Worm (Caenorhabditis elegans) whole organism, L2 larva: ENCODE data around the gene pgm-2.

Experiments
- C34F6.9 ChIP-seq: fragments of 150-350 bp; optimal IDR thresholded peaks from 2 replicates; lab custom pipeline; 2014; ENCODE audit warnings: missing biosample characterization, missing genetic modification characterization
- F13H6.1 ChIP-seq: sonication (generic microtip); optimal IDR thresholded peaks from 2 replicates; lab custom pipeline; 2016; ENCODE audit warnings: missing genetic modification characterization, missing compliant biosample characterization
- R02D3.7 ChIP-seq: fragments of 150-350 bp; optimal IDR thresholded peaks from 2 replicates; lab custom pipeline; 2014; ENCODE audit warnings: missing biosample characterization, missing genetic modification characterization
- Y55F3AM.14 ChIP-seq: fragments of 200-800 bp; sonication (Bioruptor generic); optimal IDR thresholded peaks from 2 replicates; lab custom pipeline; 2018; ENCODE audit warnings: mild to moderate bottlenecking, missing genetic modification characterization, missing compliant biosample characterization
- ZK546.5 ChIP-seq: sonication (generic microtip); optimal IDR thresholded peaks from 2 replicates; lab custom pipeline; 2017; ENCODE audit warnings: missing biosample characterization, missing genetic modification characterization
- alr-1 ChIP-seq: fragments of 150-350 bp; optimal IDR thresholded peaks from 2 replicates; lab custom pipeline; 2014; ENCODE audit warnings: missing biosample characterization, missing genetic modification characterization
- aly-2 ChIP-seq: fragments of 150-350 bp; optimal IDR thresholded peaks from 2 replicates; lab custom pipeline; 2014; ENCODE audit warnings: missing biosample characterization, missing genetic modification characterization
- ama-1 ChIP-seq: fragments of 150-350 bp; optimal IDR thresholded peaks from 2 replicates; lab custom pipeline; 2018; ENCODE audit warnings: inconsistent platforms
- blmp-1 ChIP-seq: sonication (generic microtip); optimal IDR thresholded peaks from 2 replicates; lab custom pipeline; 2017; ENCODE audit warnings: missing genetic modification characterization, mild to moderate bottlenecking, missing compliant biosample characterization, antibody characterized with exemption, moderate library complexity; ENCODE audit not compliant: insufficient read depth
- ceh-16 ChIP-seq: fragments of 150-350 bp; optimal IDR thresholded peaks from 2 replicates; lab custom pipeline; 2014; ENCODE audit warnings: missing biosample characterization, missing genetic modification characterization
- ceh-82 ChIP-seq: fragments of 150-350 bp; optimal IDR thresholded peaks from 2 replicates; lab custom pipeline; 2014; ENCODE audit warnings: missing biosample characterization, missing genetic modification characterization
- crh-2 ChIP-seq: sonication (generic microtip); optimal IDR thresholded peaks from 2 replicates; lab custom pipeline; 2017; ENCODE audit warnings: missing biosample characterization, missing genetic modification characterization
- dmd-4 ChIP-seq: sonication (generic microtip); optimal IDR thresholded peaks from 2 replicates; lab custom pipeline; 2017; ENCODE audit warnings: missing biosample characterization, missing genetic modification characterization
- egl-27 ChIP-seq: sonication (generic microtip); optimal IDR thresholded peaks from 3 replicates; lab custom pipeline; 2017; ENCODE audit warnings: missing biosample characterization, missing genetic modification reagents, missing genetic modification characterization
- elt-1 ChIP-seq: fragments of 150-350 bp; optimal IDR thresholded peaks from 2 replicates; lab custom pipeline; 2014; ENCODE audit warnings: missing biosample characterization, missing genetic modification characterization
- elt-3 ChIP-seq: sonication (generic microtip); optimal IDR thresholded peaks from 2 replicates; lab custom pipeline; 2017; ENCODE audit warnings: missing biosample characterization, missing genetic modification characterization
- fos-1 ChIP-seq: fragments of 150-350 bp; optimal IDR thresholded peaks from 2 replicates; lab custom pipeline; 2014; ENCODE audit warnings: missing biosample characterization, missing genetic modification characterization
- lin-11 ChIP-seq: fragments of 150-350 bp; sonication (generic microtip); optimal IDR thresholded peaks from 2 replicates; lab custom pipeline; 2014; ENCODE audit warnings: missing biosample characterization, missing genetic modification characterization, inconsistent platforms, mixed read lengths
- lin-13 ChIP-seq: fragments of 150-350 bp; optimal IDR thresholded peaks from 2 replicates; lab custom pipeline; 2014; ENCODE audit warnings: missing biosample characterization, missing genetic modification reagents, missing genetic modification characterization
- lin-39 ChIP-seq: fragments of 150-350 bp; optimal IDR thresholded peaks from 2 replicates; lab custom pipeline; 2014; ENCODE audit warnings: missing biosample characterization, missing genetic modification reagents, missing genetic modification characterization
- lsy-2 ChIP-seq, 2 experiments: fragments of 150-350 bp in 1 of 2; sonication (generic microtip) in 1 of 2; optimal IDR thresholded peaks; 2 replicates each; lab custom pipeline; 2014 to 2017; ENCODE audit warnings: missing biosample characterization in 2 of 2, missing genetic modification characterization in 2 of 2
- mbf-1 ChIP-seq: sonication (generic microtip); optimal IDR thresholded peaks from 2 replicates; lab custom pipeline; 2017; ENCODE audit warnings: missing biosample characterization, missing genetic modification characterization
- mdl-1 ChIP-seq, 2 experiments: fragments of 150-350 bp in 1 of 2; sonication (generic microtip) in 1 of 2; optimal IDR thresholded peaks; 2 replicates each; lab custom pipeline; 2017; ENCODE audit warnings: missing biosample characterization in 2 of 2, missing genetic modification characterization in 2 of 2
- nhr-10 ChIP-seq: sonication (generic microtip); optimal IDR thresholded peaks from 2 replicates; lab custom pipeline; 2017; ENCODE audit warnings: missing biosample characterization, missing genetic modification characterization
- nhr-12 ChIP-seq: fragments of 150-350 bp; optimal IDR thresholded peaks from 2 replicates; lab custom pipeline; 2014; ENCODE audit warnings: missing biosample characterization, missing genetic modification characterization
- nhr-129 ChIP-seq: fragments of 150-350 bp; optimal IDR thresholded peaks from 2 replicates; lab custom pipeline; 2014; ENCODE audit warnings: missing biosample characterization, missing genetic modification characterization
- nhr-21 ChIP-seq: fragments of 150-350 bp; optimal IDR thresholded peaks from 2 replicates; lab custom pipeline; 2014; ENCODE audit warnings: missing biosample characterization, missing genetic modification characterization
- nhr-23 ChIP-seq: fragments of 150-350 bp; optimal IDR thresholded peaks from 2 replicates; lab custom pipeline; 2014; ENCODE audit warnings: missing biosample characterization, missing genetic modification reagents, missing genetic modification characterization
- nhr-237 ChIP-seq: fragments of 150-350 bp; optimal IDR thresholded peaks from 2 replicates; lab custom pipeline; 2014; ENCODE audit warnings: missing biosample characterization, missing genetic modification characterization
- nhr-25 ChIP-seq: fragments of 150-350 bp; sonication (generic microtip); optimal IDR thresholded peaks from 3 replicates; lab custom pipeline; 2014; ENCODE audit warnings: missing biosample characterization, missing genetic modification characterization
- nhr-6 ChIP-seq: fragments of 150-350 bp; optimal IDR thresholded peaks from 2 replicates; lab custom pipeline; 2014; ENCODE audit warnings: missing biosample characterization, missing genetic modification characterization
- nhr-77 ChIP-seq: fragments of 150-350 bp; optimal IDR thresholded peaks from 2 replicates; lab custom pipeline; 2014; ENCODE audit warnings: missing biosample characterization, missing genetic modification characterization
- peb-1 ChIP-seq: fragments of 150-350 bp; optimal IDR thresholded peaks from 2 replicates; lab custom pipeline; 2014; ENCODE audit warnings: missing biosample characterization, missing genetic modification characterization
- sem-4 ChIP-seq: fragments of 150-350 bp; optimal IDR thresholded peaks from 2 replicates; lab custom pipeline; 2014; ENCODE audit warnings: missing biosample characterization, missing genetic modification reagents, missing genetic modification characterization
- skn-1 ChIP-seq: sonication (generic microtip); optimal IDR thresholded peaks from 2 replicates; lab custom pipeline; 2017; ENCODE audit warnings: missing biosample characterization, missing genetic modification characterization
- sma-9 ChIP-seq, 2 experiments: fragments of 150-350 bp in 1 of 2; sonication (generic microtip) in 1 of 2; optimal IDR thresholded peaks; 2 replicates each; lab custom pipeline; 2014 to 2016; ENCODE audit warnings: missing genetic modification characterization in 2 of 2, mild to moderate bottlenecking in 1 of 2, missing biosample characterization in 1 of 2, missing compliant biosample characterization in 1 of 2, missing genetic modification reagents in 1 of 2, moderate library complexity in 1 of 2
- snpc-4 ChIP-seq: fragments of 150-350 bp; optimal IDR thresholded peaks from 2 replicates; lab custom pipeline; 2014; ENCODE audit warnings: missing biosample characterization, missing genetic modification characterization
- unc-39 ChIP-seq: fragments of 150-350 bp; optimal IDR thresholded peaks from 2 replicates; lab custom pipeline; 2014; ENCODE audit warnings: missing biosample characterization, missing genetic modification characterization
- unc-55 ChIP-seq: fragments of 150-350 bp; sonication (generic microtip); optimal IDR thresholded peaks from 3 replicates; lab custom pipeline; 2014; ENCODE audit warnings: missing biosample characterization, missing genetic modification reagents, missing genetic modification characterization
- unc-62 ChIP-seq: fragments of 150-350 bp; optimal IDR thresholded peaks from 2 replicates; lab custom pipeline; 2014; ENCODE audit warnings: missing biosample characterization, missing genetic modification reagents, missing genetic modification characterization
- ztf-11 ChIP-seq: sonication (generic microtip); optimal IDR thresholded peaks from 2 replicates; lab custom pipeline; 2017; ENCODE audit warnings: missing biosample characterization, missing genetic modification characterization
- ztf-4 ChIP-seq: fragments of 150-350 bp; optimal IDR thresholded peaks from 2 replicates; lab custom pipeline; 2014; ENCODE audit warnings: missing biosample characterization, missing genetic modification characterization

pgm-2 gene

DNA sequence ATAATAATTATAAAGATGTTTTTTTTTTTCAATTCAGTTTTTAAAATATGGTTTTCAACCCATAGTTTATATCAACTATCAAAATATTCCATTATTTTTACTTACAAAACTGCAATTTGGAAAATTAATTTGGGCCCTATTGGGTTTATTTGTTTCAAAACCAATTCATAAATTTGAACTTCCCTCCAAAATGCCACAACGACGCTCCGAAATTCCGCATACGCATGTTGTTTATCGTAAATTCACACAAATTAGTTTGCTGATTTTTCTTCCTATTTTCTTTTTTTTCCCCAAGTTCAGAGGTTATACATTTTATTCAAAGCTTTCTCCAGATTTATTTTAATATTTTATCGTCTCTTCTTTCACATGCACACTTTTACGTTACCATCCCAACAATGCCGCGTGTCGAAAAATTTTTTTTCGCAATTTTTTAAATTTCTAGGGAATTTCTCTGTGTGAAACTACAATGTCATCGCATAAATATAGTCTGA lies 42.7 kb upstream of the pgm-2 start, which contains the start of gene F56A8.3 (continued):
- TF ChIP-seq nhr-10 (tag; lab: Kevin White, UChicago) (peak; percentile 44), R02D3.7 (tag; lab: Kevin White, UChicago) (peak; percentile 95), ama-1 (peak; percentile 71), mdl-1 (tag; optimal IDR thresholded peaks at IDR 0.05; lab: Kevin White, UChicago) (no peak), lsy-2 (tag; optimal IDR thresholded peaks at IDR 0.05; lab: Kevin White, UChicago) (peak; percentile 69 to 85), snpc-4 (tag; lab: Kevin White, UChicago) (no peak), ceh-82 (no peak), alr-1 (tag; lab: Kevin White, UChicago) (no peak), lin-11 (tag; lab: Kevin White, UChicago) (no peak), nhr-237 (no peak), unc-39 (tag; lab: Kevin White, UChicago) (no peak), blmp-1 (peak; percentile 48)

DNA sequence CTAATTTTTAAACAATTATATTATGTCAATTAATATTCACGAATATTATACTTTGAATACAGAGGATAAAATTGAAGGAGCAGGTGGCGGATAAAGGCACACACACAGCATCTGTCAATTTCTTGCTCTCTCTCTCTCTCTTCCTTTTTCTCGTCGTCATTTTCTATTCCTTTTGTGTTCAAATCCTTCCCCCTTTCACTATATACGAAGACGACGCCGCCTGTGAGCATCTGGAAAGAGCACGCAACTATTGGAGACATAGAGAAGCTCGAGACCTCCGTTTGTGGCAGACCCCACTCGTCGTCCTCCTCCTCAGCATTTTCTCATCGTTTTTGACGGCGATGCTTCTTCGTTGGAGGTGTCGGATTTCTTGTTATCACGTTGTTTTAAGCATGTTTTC lies 41.0 kb upstream of the pgm-2 start:
- TF ChIP-seq egl-27 (tag; lab: Kevin White, UChicago), result no peak
- TF ChIP-seq lin-11 (tag; lab: Kevin White, UChicago), result peak; percentile 15
- peak; percentile 22 for TF ChIP-seq F13H6.1
- no peak for TF ChIP-seq nhr-129
- no peak for TF ChIP-seq fos-1 (tag; lab: Kevin White, UChicago)
- peak; percentile 3 for TF ChIP-seq crh-2 (tag; lab: Kevin White, UChicago)
- no peak for TF ChIP-seq ama-1
- TF ChIP-seq sem-4 (tag; lab: Kevin White, UChicago), result peak; percentile 69
- peak; percentile 7 for TF ChIP-seq lin-13 (GFP tag; lab: Kevin White, UChicago)
- TF ChIP-seq unc-55 (GFP tag; lab: Kevin White, UChicago), result peak; percentile 43
- TF ChIP-seq sma-9 (GFP tag; optimal IDR thresholded peaks at IDR 0.05; lab: Kevin White, UChicago), result peak; percentile 16
- no peak for TF ChIP-seq sma-9 (tag; optimal IDR thresholded peaks at IDR 0.05; lab: Kevin White, UChicago)
- no peak for TF ChIP-seq blmp-1
- peak in 1 of 2 experiments; percentile 32 for TF ChIP-seq lsy-2 (tag; optimal IDR thresholded peaks at IDR 0.05; lab: Kevin White, UChicago)
- TF ChIP-seq C34F6.9 (tag; lab: Kevin White, UChicago), result peak; percentile 50

DNA sequence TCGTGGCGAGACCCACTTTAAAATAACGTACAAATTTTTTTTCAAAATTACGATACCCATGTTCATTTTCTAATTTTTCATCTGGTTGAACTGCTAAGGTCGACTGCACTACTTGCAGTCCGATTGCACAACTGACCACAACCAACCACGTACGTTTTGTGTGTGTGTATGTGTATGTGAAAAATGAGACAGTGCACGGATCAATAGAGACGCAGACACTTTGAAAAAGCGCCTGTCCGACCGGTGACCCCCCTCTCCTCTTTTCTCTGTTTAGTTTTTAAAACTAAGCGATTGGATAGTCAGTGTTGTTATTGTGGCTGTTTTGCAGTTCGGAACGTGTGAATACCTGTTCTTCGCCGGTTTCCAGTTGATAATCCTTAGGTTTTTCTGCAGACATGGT lies 40.4 kb upstream of the pgm-2 start:
- TF ChIP-seq nhr-129, result peak; percentile 41
- no peak for TF ChIP-seq egl-27 (tag; lab: Kevin White, UChicago)
- peak; percentile 29 for TF ChIP-seq nhr-25 (tag; lab: Kevin White, UChicago)
- TF ChIP-seq unc-55 (GFP tag; lab: Kevin White, UChicago), result no peak
- peak; percentile 20 for TF ChIP-seq C34F6.9 (tag; lab: Kevin White, UChicago)
- TF ChIP-seq mbf-1 (tag; lab: Kevin White, UChicago), result no peak
- TF ChIP-seq Y55F3AM.14, result no peak
- TF ChIP-seq nhr-237, result no peak
- TF ChIP-seq unc-39 (tag; lab: Kevin White, UChicago), result no peak
- TF ChIP-seq ztf-11 (tag; lab: Kevin White, UChicago), result no peak
- no peak for TF ChIP-seq unc-62 (GFP tag; lab: Kevin White, UChicago)
- no peak for TF ChIP-seq nhr-77 (tag; lab: Kevin White, UChicago)
- no peak for TF ChIP-seq ceh-16 (tag; lab: Kevin White, UChicago)
- TF ChIP-seq nhr-23 (tag; lab: Kevin White, UChicago), result no peak
- TF ChIP-seq nhr-21, result no peak
- TF ChIP-seq elt-1 (tag; lab: Kevin White, UChicago), result no peak
- TF ChIP-seq peb-1 (tag; lab: Kevin White, UChicago), result no peak
- peak; percentile 26 for TF ChIP-seq crh-2 (tag; lab: Kevin White, UChicago)
- TF ChIP-seq ZK546.5, result no peak
- no peak for TF ChIP-seq ztf-4 (tag; lab: Kevin White, UChicago)
- TF ChIP-seq ama-1, result no peak
- TF ChIP-seq blmp-1, result no peak
- TF ChIP-seq nhr-6 (tag; lab: Kevin White, UChicago), result no peak
- no peak for TF ChIP-seq aly-2 (tag; lab: Kevin White, UChicago)
- TF ChIP-seq snpc-4 (tag; lab: Kevin White, UChicago), result no peak
- no peak for TF ChIP-seq sma-9 (GFP tag; optimal IDR thresholded peaks at IDR 0.05; lab: Kevin White, UChicago)
- TF ChIP-seq sma-9 (tag; optimal IDR thresholded peaks at IDR 0.05; lab: Kevin White, UChicago), result no peak
- TF ChIP-seq nhr-12 (tag; lab: Kevin White, UChicago), result no peak
- no peak for TF ChIP-seq lin-11 (tag; lab: Kevin White, UChicago)
- TF ChIP-seq skn-1 (tag; lab: Kevin White, UChicago), result no peak
- no peak for TF ChIP-seq dmd-4 (tag; lab: Kevin White, UChicago)
- no peak for TF ChIP-seq lin-39 (tag; lab: Kevin White, UChicago)
- TF ChIP-seq lsy-2 (tag; optimal IDR thresholded peaks at IDR 0.05; lab: Kevin White, UChicago), result peak in 1 of 2 experiments; percentile 39
- TF ChIP-seq fos-1 (tag; lab: Kevin White, UChicago), result peak; percentile 12
- TF ChIP-seq elt-3 (tag; lab: Kevin White, UChicago), result no peak
- no peak for TF ChIP-seq alr-1 (tag; lab: Kevin White, UChicago)
